Fruit fly (Drosophila melanogaster) whole organism, embryonic: ENCODE measurements around the gene CG43998.

Source experiments
- Bgb ChIP-seq: fragments of 200-800 bp; sonication (Bioruptor generic); IDR thresholded peaks from 2 replicates; pipeline ENCODE4 v1.3.6; 2022; ENCODE audit warnings: missing biosample characterization, missing genetic modification characterization; ENCODE audit not compliant: partially characterized antibody
- CG11456 ChIP-seq: fragments of 200-800 bp; sonication (Bioruptor generic); IDR thresholded peaks from 3 replicates; pipeline ENCODE4 v1.3.6; 2022; ENCODE audit warnings: missing biosample characterization, missing genetic modification characterization
- CG11695 ChIP-seq: fragments of 200-800 bp; sonication (Bioruptor generic); IDR thresholded peaks from 3 replicates; pipeline ENCODE4 v1.3.6; 2022; ENCODE audit warnings: missing biosample characterization, missing genetic modification characterization
- CG12071 ChIP-seq: fragments of 200-800 bp; sonication (Bioruptor generic); optimal IDR thresholded peaks from 3 replicates; lab custom pipeline; 2018; ENCODE audit warnings: missing biosample characterization, mild to moderate bottlenecking, missing genetic modification characterization
- CG12104 ChIP-seq: fragments of 200-800 bp; sonication (Bioruptor generic); optimal IDR thresholded peaks from 3 replicates; lab custom pipeline; 2016; ENCODE audit warnings: missing biosample characterization, missing genetic modification characterization
- CG12155 ChIP-seq: fragments of 200-800 bp; sonication (Bioruptor generic); optimal IDR thresholded peaks from 3 replicates; lab custom pipeline; 2016; ENCODE audit warnings: missing biosample characterization, missing genetic modification characterization
- CG12769 ChIP-seq: fragments of 200-800 bp; sonication (Bioruptor generic); optimal IDR thresholded peaks from 2 replicates; lab custom pipeline; 2019; ENCODE audit warnings: missing biosample characterization, mild to moderate bottlenecking, missing genetic modification characterization, moderate library complexity
- CG14965 ChIP-seq: fragments of 200-800 bp; sonication (Bioruptor generic); optimal IDR thresholded peaks from 2 replicates; lab custom pipeline; 2016; ENCODE audit warnings: missing biosample characterization, missing genetic modification characterization, borderline replicate concordance
- CG1603 ChIP-seq: fragments of 200-800 bp; sonication (Bioruptor generic); optimal IDR thresholded peaks from 2 replicates; lab custom pipeline; 2019; ENCODE audit warnings: missing biosample characterization, mild to moderate bottlenecking, missing genetic modification characterization, moderate library complexity
- CG2129 ChIP-seq: fragments of 200-800 bp; sonication (Bioruptor generic); IDR thresholded peaks from 2 replicates; pipeline ENCODE4 v1.3.6; 2022; ENCODE audit warnings: missing biosample characterization, missing genetic modification characterization; ENCODE audit not compliant: partially characterized antibody
- CG2199 ChIP-seq: fragments of 200-800 bp; sonication (Bioruptor generic); IDR thresholded peaks from 3 replicates; pipeline ENCODE4 v1.3.6; 2022; ENCODE audit warnings: missing biosample characterization, missing genetic modification characterization
- CG2712 ChIP-seq: fragments of 200-800 bp; optimal IDR thresholded peaks from 3 replicates; lab custom pipeline; 2019; ENCODE audit warnings: missing biosample characterization, mild to moderate bottlenecking, missing genetic modification characterization, moderate library complexity
- CG31224 ChIP-seq: fragments of 200-800 bp; sonication (Bioruptor generic); IDR thresholded peaks from 2 replicates; pipeline ENCODE4 v1.3.6; 2022; ENCODE audit warnings: missing biosample characterization, missing genetic modification characterization
- CG3838 ChIP-seq: fragments of 200-800 bp; sonication (Bioruptor generic); optimal IDR thresholded peaks from 3 replicates; lab custom pipeline; 2016; ENCODE audit warnings: missing biosample characterization, missing genetic modification characterization
- CG3995 ChIP-seq: fragments of 200-800 bp; sonication (Bioruptor generic); optimal IDR thresholded peaks from 3 replicates; lab custom pipeline; 2016; ENCODE audit warnings: missing biosample characterization, missing genetic modification characterization
- CG43689 ChIP-seq: fragments of 200-800 bp; sonication (Bioruptor generic); IDR thresholded peaks from 2 replicates; pipeline ENCODE4 v1.3.6; 2022; ENCODE audit warnings: missing biosample characterization, missing genetic modification characterization
- CG4854 ChIP-seq: fragments of 200-800 bp; sonication (Bioruptor generic); optimal IDR thresholded peaks from 2 replicates; lab custom pipeline; 2016; ENCODE audit warnings: missing biosample characterization, missing genetic modification characterization, inconsistent platforms
- CG8281 ChIP-seq: fragments of 200-800 bp; sonication (Bioruptor generic); optimal IDR thresholded peaks from 2 replicates; lab custom pipeline; 2018; ENCODE audit warnings: missing biosample characterization, mild to moderate bottlenecking, missing genetic modification characterization, moderate library complexity
- CG8290 ChIP-seq, 3 experiments: fragments of 200-800 bp; sonication (Bioruptor generic); optimal IDR thresholded peaks; 2 replicates each; lab custom pipeline; 2016 to 2019; ENCODE audit warnings: missing biosample characterization in 3 of 3, missing genetic modification characterization in 3 of 3, mild to moderate bottlenecking in 2 of 3, moderate library complexity in 1 of 3
- CG8924 ChIP-seq: fragments of 200-800 bp; optimal IDR thresholded peaks from 3 replicates; lab custom pipeline; 2019; ENCODE audit warnings: missing biosample characterization, mild to moderate bottlenecking, missing genetic modification characterization, moderate library complexity
- CG9437 ChIP-seq: fragments of 200-800 bp; sonication (Bioruptor generic); optimal IDR thresholded peaks from 2 replicates; lab custom pipeline; 2018; ENCODE audit warnings: missing biosample characterization, mild to moderate bottlenecking, missing genetic modification characterization
- Doc3 ChIP-seq: fragments of 200-800 bp; sonication (Bioruptor generic); IDR thresholded peaks from 3 replicates; pipeline ENCODE4 v1.3.6; 2022; ENCODE audit warnings: missing biosample characterization, missing genetic modification characterization; ENCODE audit not compliant: partially characterized antibody
- Ets97D ChIP-seq: fragments of 200-800 bp; sonication (Bioruptor generic); optimal IDR thresholded peaks from 3 replicates; lab custom pipeline; 2016; ENCODE audit warnings: missing biosample characterization, missing genetic modification characterization
- Fer3 ChIP-seq: fragments of 200-800 bp; sonication (Bioruptor generic); optimal IDR thresholded peaks from 2 replicates; lab custom pipeline; 2018; ENCODE audit warnings: missing biosample characterization, mild to moderate bottlenecking, missing genetic modification characterization, moderate library complexity
- Jarid2 ChIP-seq: fragments of 200-800 bp; sonication (Bioruptor generic); optimal IDR thresholded peaks from 3 replicates; lab custom pipeline; 2017; ENCODE audit warnings: mild to moderate bottlenecking, missing biosample characterization, missing genetic modification reagents, missing genetic modification characterization
- Lpt ChIP-seq: fragments of >200 bp; optimal IDR thresholded peaks from 2 replicates; lab custom pipeline; 2018; ENCODE audit warnings: missing biosample characterization, missing genetic modification characterization
- Max ChIP-seq: fragments of 200-800 bp; sonication (Bioruptor generic); optimal IDR thresholded peaks from 2 replicates; lab custom pipeline; 2016; ENCODE audit warnings: missing biosample characterization, mild to moderate bottlenecking, missing genetic modification characterization
- Rx ChIP-seq: fragments of 200-800 bp; sonication (Bioruptor generic); IDR thresholded peaks from 2 replicates; pipeline ENCODE4 v1.3.6; 2022; ENCODE audit warnings: missing biosample characterization, missing genetic modification characterization
- Ssrp ChIP-seq: fragments of 200-800 bp; sonication (Bioruptor generic); optimal IDR thresholded peaks from 2 replicates; lab custom pipeline; 2018; ENCODE audit warnings: missing biosample characterization, mild to moderate bottlenecking, missing genetic modification characterization, moderate library complexity
- TFAM ChIP-seq: fragments of 200-800 bp; sonication (Bioruptor generic); optimal IDR thresholded peaks from 2 replicates; lab custom pipeline; 2017; ENCODE audit warnings: missing biosample characterization, missing genetic modification characterization, inconsistent platforms
- ac ChIP-seq: fragments of 200-800 bp; sonication (Bioruptor generic); optimal IDR thresholded peaks from 3 replicates; lab custom pipeline; 2017; ENCODE audit warnings: missing biosample characterization, mild to moderate bottlenecking, missing genetic modification characterization
- amos ChIP-seq: fragments of 200-800 bp; sonication (Bioruptor generic); IDR thresholded peaks from 2 replicates; pipeline ENCODE4 v1.3.6; 2022; ENCODE audit warnings: missing biosample characterization, missing genetic modification characterization; ENCODE audit not compliant: partially characterized antibody
- ase ChIP-seq: fragments of 200-800 bp; sonication (Bioruptor generic); IDR thresholded peaks from 3 replicates; pipeline ENCODE4 v1.3.6; 2022; ENCODE audit warnings: missing biosample characterization, missing genetic modification characterization
- cg ChIP-seq: fragments of 200-800 bp; sonication (Bioruptor generic); optimal IDR thresholded peaks from 3 replicates; lab custom pipeline; 2019; ENCODE audit warnings: missing biosample characterization, mild to moderate bottlenecking, missing genetic modification characterization, moderate library complexity
- dpn ChIP-seq, 2 experiments: fragments of 200-800 bp; sonication (Bioruptor generic); optimal IDR thresholded peaks; 3 replicates each; lab custom pipeline; 2016; ENCODE audit warnings: missing biosample characterization in 2 of 2, missing genetic modification characterization in 2 of 2
- en ChIP-seq: fragments of 200-800 bp; sonication (Bioruptor generic); optimal IDR thresholded peaks from 2 replicates; lab custom pipeline; 2016; ENCODE audit warnings: missing biosample characterization, missing genetic modification characterization
- esg ChIP-seq: fragments of 200-800 bp; sonication (Bioruptor generic); conservative IDR thresholded peaks from 2 replicates; pipeline ENCODE4 v1.3.6; 2022; ENCODE audit warnings: missing biosample characterization, missing genetic modification characterization
- fd3F ChIP-seq: fragments of 200-800 bp; sonication (Bioruptor generic); optimal IDR thresholded peaks from 2 replicates; lab custom pipeline; 2018; ENCODE audit warnings: missing biosample characterization, mild to moderate bottlenecking, missing genetic modification characterization, moderate library complexity
- gce ChIP-seq: fragments of 200-800 bp; sonication (Bioruptor generic); IDR thresholded peaks from 3 replicates; pipeline ENCODE4 v1.3.6; 2022; ENCODE audit warnings: missing biosample characterization, missing genetic modification characterization
- insv ChIP-seq, 2 experiments: fragments of 200-800 bp; sonication (Bioruptor generic); optimal IDR thresholded peaks; 3 replicates each; lab custom pipeline; 2016 to 2018; ENCODE audit warnings: missing biosample characterization in 2 of 2, missing genetic modification characterization in 2 of 2
- nerfin-1 ChIP-seq: fragments of 200-800 bp; sonication (Bioruptor generic); optimal IDR thresholded peaks from 3 replicates; lab custom pipeline; 2019; ENCODE audit warnings: missing biosample characterization, mild to moderate bottlenecking, missing genetic modification characterization, moderate library complexity
- odd ChIP-seq: fragments of 200-800 bp; sonication (Bioruptor generic); optimal IDR thresholded peaks from 2 replicates; lab custom pipeline; 2017; ENCODE audit warnings: missing biosample characterization, mild to moderate bottlenecking, missing genetic modification characterization
- org-1 ChIP-seq: fragments of 200-800 bp; sonication (Bioruptor generic); optimal IDR thresholded peaks from 2 replicates; lab custom pipeline; 2017; ENCODE audit warnings: missing biosample characterization, missing genetic modification characterization
- pum ChIP-seq: fragments of 200-800 bp; sonication (Bioruptor generic); optimal IDR thresholded peaks from 2 replicates; lab custom pipeline; 2016; ENCODE audit warnings: missing biosample characterization, missing genetic modification characterization
- ro ChIP-seq: fragments of 200-800 bp; sonication (Bioruptor generic); IDR thresholded peaks from 2 replicates; pipeline ENCODE4 v1.3.6; 2022; ENCODE audit warnings: missing biosample characterization, missing genetic modification characterization
- sd ChIP-seq: fragments of 200-800 bp; sonication (Bioruptor generic); optimal IDR thresholded peaks from 3 replicates; lab custom pipeline; 2018; ENCODE audit warnings: missing biosample characterization, mild to moderate bottlenecking, missing genetic modification characterization, moderate library complexity
- slbo ChIP-seq: fragments of 200-800 bp; sonication (Bioruptor generic); IDR thresholded peaks from 2 replicates; pipeline ENCODE4 v1.3.6; 2022; ENCODE audit warnings: missing biosample characterization, missing genetic modification characterization
- slp2 ChIP-seq: fragments of 200-800 bp; sonication (Bioruptor generic); optimal IDR thresholded peaks from 2 replicates; lab custom pipeline; 2016; ENCODE audit warnings: missing biosample characterization, missing genetic modification characterization
- stwl ChIP-seq: fragments of 200-800 bp; sonication (Bioruptor generic); optimal IDR thresholded peaks from 3 replicates; lab custom pipeline; 2018; ENCODE audit warnings: missing biosample characterization, mild to moderate bottlenecking, missing genetic modification characterization, moderate library complexity
- wdn ChIP-seq: fragments of 200-800 bp; sonication (Bioruptor generic); IDR thresholded peaks from 2 replicates; pipeline ENCODE4 v1.3.6; 2022; ENCODE audit warnings: missing biosample characterization, missing genetic modification characterization

The CG43998 gene

DNA sequence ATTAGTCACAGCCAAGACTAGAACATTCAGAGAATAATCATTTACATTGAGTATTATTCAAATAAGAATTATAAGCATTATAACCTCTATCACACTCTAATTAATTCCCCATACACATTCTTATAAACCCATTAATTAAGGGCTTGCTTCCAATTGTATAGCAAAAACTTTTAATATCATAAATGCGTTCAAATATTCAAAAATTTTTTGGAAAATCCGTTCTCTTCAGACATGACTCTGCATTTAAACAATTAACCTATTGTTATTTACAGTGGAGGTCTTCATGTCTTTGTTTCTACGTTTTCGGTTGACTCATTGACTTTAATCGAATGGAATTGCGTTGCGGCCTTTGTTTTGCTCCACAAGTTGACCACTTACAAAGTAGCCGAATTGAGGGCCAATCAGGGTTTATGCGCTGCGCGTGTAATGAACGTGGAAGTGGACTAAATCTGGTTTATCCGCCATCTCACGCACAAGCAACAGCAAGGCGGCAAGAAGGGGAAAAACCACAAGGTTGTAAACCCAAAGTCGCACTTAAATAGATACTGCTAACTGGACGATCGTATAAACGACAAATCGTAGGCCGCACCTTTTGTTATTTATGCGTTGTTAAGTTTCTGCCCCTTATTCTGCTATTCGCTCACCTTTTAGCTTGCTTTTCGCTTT is 7.8 kb downstream of the CG43998 start (continued):
- TF ChIP-seq CG12155 (GFP tag; lab: Kevin White, UChicago): no peak
- TF ChIP-seq esg (GFP tag; lab: Robert Waterston, UW): peak; percentile 30
- no peak for TF ChIP-seq ac (GFP tag; lab: Kevin White, UChicago)
- no peak for TF ChIP-seq CG2129 (GFP tag; lab: Robert Waterston, UW)
- TF ChIP-seq Ets97D (GFP tag; lab: Kevin White, UChicago): no peak
- TF ChIP-seq CG12104 (GFP tag; lab: Kevin White, UChicago): no peak
- TF ChIP-seq CG2712 (tag; lab: Kevin White, UChicago): no peak
- no peak for TF ChIP-seq slp2
- no peak for TF ChIP-seq CG2199 (GFP tag; lab: Robert Waterston, UW)
- TF ChIP-seq gce (GFP tag; lab: Robert Waterston, UW): no peak
- TF ChIP-seq CG11695 (GFP tag; lab: Robert Waterston, UW): peak; percentile 65
- TF ChIP-seq slbo: peak; percentile 87
- TF ChIP-seq CG43689 (GFP tag; lab: Robert Waterston, UW): no peak
- TF ChIP-seq stwl: no peak
- peak; percentile 30; the same call in 1 of the 3 replicates for TF ChIP-seq ase (GFP tag; lab: Robert Waterston, UW)
- TF ChIP-seq ro (GFP tag; lab: Robert Waterston, UW): no peak
- TF ChIP-seq nerfin-1 (tag; lab: Kevin White, UChicago): no peak
- no peak for TF ChIP-seq Lpt (GFP tag; lab: Kevin White, UChicago)
- TF ChIP-seq CG8290 (GFP tag; optimal IDR thresholded peaks at IDR 0.05; lab: Kevin White, UChicago): no peak
- TF ChIP-seq CG8290 (tag; optimal IDR thresholded peaks at IDR 0.05; lab: Kevin White, UChicago): peak in 1 of 2 experiments; percentile 95
- TF ChIP-seq CG31224: peak; percentile 78
- no peak for TF ChIP-seq Doc3
- no peak for TF ChIP-seq CG9437 (GFP tag; lab: Kevin White, UChicago)
- no peak for TF ChIP-seq odd (GFP tag; lab: Kevin White, UChicago)
- TF ChIP-seq sd (tag; lab: Kevin White, UChicago): peak; percentile 46
- no peak for TF ChIP-seq CG8281 (tag; lab: Kevin White, UChicago)
- peak; percentile 94 for TF ChIP-seq CG12769 (tag; lab: Kevin White, UChicago)
- TF ChIP-seq en (GFP tag; lab: Kevin White, UChicago): no peak
- TF ChIP-seq CG3838 (GFP tag; lab: Kevin White, UChicago): no peak
- peak; percentile 57 for TF ChIP-seq fd3F (GFP tag; lab: Kevin White, UChicago)
- TF ChIP-seq CG12071 (GFP tag; lab: Kevin White, UChicago): peak; percentile 52
- TF ChIP-seq Rx: peak; percentile 33
- peak; percentile 47 for TF ChIP-seq CG1603 (tag; lab: Kevin White, UChicago)
- TF ChIP-seq CG14965 (GFP tag; lab: Kevin White, UChicago): no peak
- TF ChIP-seq Bgb (GFP tag; lab: Robert Waterston, UW): no peak
- TF ChIP-seq CG8924 (tag; lab: Kevin White, UChicago): no peak
- TF ChIP-seq org-1: no peak
- TF ChIP-seq Ssrp (tag; lab: Kevin White, UChicago): no peak
- peak; percentile 81 for TF ChIP-seq CG11456
- TF ChIP-seq cg (GFP tag; lab: Kevin White, UChicago): no peak
- TF ChIP-seq insv (GFP tag; optimal IDR thresholded peaks at IDR 0.05; lab: Kevin White, UChicago): no peak
- no peak for TF ChIP-seq CG4854
- peak; percentile 69 for TF ChIP-seq Fer3 (tag; lab: Kevin White, UChicago)
- TF ChIP-seq Jarid2 (GFP tag; lab: Kevin White, UChicago): peak; percentile 11
- no peak for TF ChIP-seq CG3995 (GFP tag; lab: Kevin White, UChicago)
- no peak for TF ChIP-seq Max (GFP tag; lab: Kevin White, UChicago)
- peak; percentile 73 for TF ChIP-seq wdn
- no peak for TF ChIP-seq amos (GFP tag; lab: Robert Waterston, UW)
- peak; percentile 24 for TF ChIP-seq pum
- peak in 1 of 2 experiments; percentile 25 for TF ChIP-seq dpn (GFP tag; optimal IDR thresholded peaks at IDR 0.05; lab: Kevin White, UChicago)
- no peak for TF ChIP-seq TFAM (GFP tag; lab: Kevin White, UChicago)
